Worm (Caenorhabditis elegans): ENCODE data around the gene srx-47.

DNA sequence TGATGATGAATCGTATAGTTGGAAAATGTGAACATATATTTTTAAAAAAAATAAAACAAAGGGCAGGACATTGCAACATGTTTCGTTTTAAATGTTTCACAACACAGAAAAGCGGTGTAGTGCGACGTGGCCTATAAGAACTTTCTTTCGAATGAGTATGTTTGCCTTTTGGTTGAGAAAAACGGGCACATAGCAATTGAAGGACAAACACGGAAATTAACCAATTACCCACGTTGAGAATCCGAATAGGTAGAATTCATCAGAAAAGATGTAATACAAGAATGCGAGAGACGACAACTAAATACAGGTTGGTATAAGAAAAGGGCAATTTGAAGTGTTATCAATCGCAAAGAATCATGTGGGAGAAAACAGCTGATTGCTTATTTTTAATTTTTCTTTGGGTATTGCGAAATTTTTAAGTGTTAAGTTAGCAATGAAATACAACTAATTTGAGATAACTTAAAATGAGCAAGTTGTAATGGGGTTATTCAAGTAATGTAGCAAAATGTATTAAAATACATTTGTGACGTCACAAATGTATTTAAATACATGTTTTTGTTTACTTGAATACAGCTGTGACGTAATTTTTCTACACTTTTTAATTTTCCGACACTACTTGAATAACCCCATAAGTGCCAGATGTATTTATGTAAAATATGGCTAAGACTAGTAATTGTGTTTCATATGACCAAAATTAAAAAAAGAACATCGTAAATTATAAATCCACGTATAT, 16.3 kb upstream of the srx-47 start, which contains the start of gene acl-14:
- TF ChIP-seq bed-2 (GFP tag; IDR thresholded peaks at IDR 0.05) (no peak), atf-7 (tag; optimal IDR thresholded peaks at IDR 0.05) (no peak), nfyb-1 (GFP tag; IDR thresholded peaks at IDR 0.05) (no peak), mes-4 (tag; optimal IDR thresholded peaks at IDR 0.05) (no peak), unc-62 (GFP tag; optimal IDR thresholded peaks at IDR 0.05) (no peak), mel-28 (tag; optimal IDR thresholded peaks at IDR 0.05; ENCODE audit: borderline replicate concordance) (no peak), snpc-1.3 (tag; optimal IDR thresholded peaks at IDR 0.05; ENCODE audit: insufficient read depth) (no peak), akir-1 (GFP tag; optimal IDR thresholded peaks at IDR 0.05) (no peak)

All from whole organism, young adult.